Worm (Caenorhabditis elegans) whole organism, L1 larva: ENCODE measurements around the gene str-141.

ENCODE experiments used
- C04F5.9 ChIP-seq: sonication (generic microtip); optimal IDR thresholded peaks from 2 replicates; lab custom pipeline; 2016; ENCODE audit warnings: missing genetic modification characterization, missing compliant biosample characterization
- C16A3.4 ChIP-seq: fragments of 150-350 bp; optimal IDR thresholded peaks from 2 replicates; lab custom pipeline; 2014; ENCODE audit warnings: missing biosample characterization, missing genetic modification characterization
- Y116A8C.19 ChIP-seq: sonication (generic microtip); optimal IDR thresholded peaks from 2 replicates; lab custom pipeline; 2016; ENCODE audit warnings: missing compliant biosample characterization, missing genetic modification characterization, borderline replicate concordance
- aha-1 ChIP-seq: fragments of 150-350 bp; optimal IDR thresholded peaks from 2 replicates; lab custom pipeline; 2014; ENCODE audit warnings: missing biosample characterization, missing genetic modification characterization
- ceh-8 ChIP-seq: fragments of 200-800 bp; sonication (Bioruptor generic); optimal IDR thresholded peaks from 2 replicates; lab custom pipeline; 2018; ENCODE audit warnings: mild to moderate bottlenecking, missing genetic modification characterization, moderate library complexity, missing compliant biosample characterization
- ceh-82 ChIP-seq, 3 experiments: fragments of 150-350 bp in 1 of 3; sonication (generic microtip) in 2 of 3; optimal IDR thresholded peaks; 2 replicates each; lab custom pipeline; 2014 to 2017; ENCODE audit warnings: missing biosample characterization in 3 of 3, missing genetic modification characterization in 3 of 3
- ces-1 ChIP-seq: fragments of 150-350 bp; optimal IDR thresholded peaks from 2 replicates; lab custom pipeline; 2014; ENCODE audit warnings: missing biosample characterization, missing genetic modification reagents, missing genetic modification characterization
- efl-1 ChIP-seq, 4 experiments: fragments of 150-350 bp; optimal IDR thresholded peaks in 3 of 4; peaks in 1 of 4; 1 replicate in 1 of 4; 2 replicates in 3 of 4; lab custom pipeline; 2014; ENCODE audit warnings: missing biosample characterization in 2 of 4, missing genetic modification characterization in 2 of 4, missing genetic modification reagents in 2 of 4
- efl-3 ChIP-seq: fragments of 200-800 bp; sonication (Bioruptor generic); optimal IDR thresholded peaks from 2 replicates; lab custom pipeline; 2018; ENCODE audit warnings: mild to moderate bottlenecking, missing genetic modification characterization, missing compliant biosample characterization
- egl-13 ChIP-seq: sonication (generic microtip); optimal IDR thresholded peaks from 2 replicates; lab custom pipeline; 2016; ENCODE audit warnings: missing genotype, missing genetic modification reagents, missing genetic modification characterization, missing compliant biosample characterization
- elt-3 ChIP-seq, 6 experiments: fragments of 150-350 bp in 1 of 6; sonication (generic microtip); optimal IDR thresholded peaks; 2 replicates each; lab custom pipeline; 2017 to 2018; ENCODE audit warnings: missing biosample characterization in 6 of 6, missing genetic modification characterization in 6 of 6, inconsistent platforms in 1 of 6
- fkh-10 ChIP-seq: sonication (generic microtip); optimal IDR thresholded peaks from 2 replicates; lab custom pipeline; 2017; ENCODE audit warnings: missing biosample characterization, missing genetic modification reagents, missing genetic modification characterization
- grh-1 ChIP-seq: fragments of 200-800 bp; sonication (Bioruptor generic); IDR thresholded peaks from 2 replicates; pipeline ENCODE4 v1.3.6; 2022; ENCODE audit warnings: missing genetic modification reagents, missing genetic modification characterization, missing compliant biosample characterization
- hlh-17 ChIP-seq: fragments of 200-800 bp; sonication (Bioruptor generic); optimal IDR thresholded peaks from 2 replicates; lab custom pipeline; 2018; ENCODE audit warnings: missing genetic modification characterization, mild to moderate bottlenecking, missing compliant biosample characterization, moderate library complexity, borderline replicate concordance
- hpl-2 ChIP-seq: fragments of 150-350 bp; optimal IDR thresholded peaks from 2 replicates; lab custom pipeline; 2014; ENCODE audit warnings: missing biosample characterization, missing genetic modification reagents, missing genetic modification characterization
- irx-1 ChIP-seq: sonication (generic microtip); optimal IDR thresholded peaks from 2 replicates; lab custom pipeline; 2016; ENCODE audit warnings: missing genetic modification characterization, missing compliant biosample characterization
- lin-14 ChIP-seq: fragments of 200-800 bp; sonication (Bioruptor generic); optimal IDR thresholded peaks from 2 replicates; lab custom pipeline; 2018; ENCODE audit warnings: mild to moderate bottlenecking, missing genetic modification characterization, moderate library complexity, missing compliant biosample characterization
- lin-35 ChIP-seq, 2 experiments: fragments of 150-350 bp; optimal IDR thresholded peaks; 2 replicates each; lab custom pipeline; 2014; ENCODE audit warnings: missing biosample characterization in 2 of 2, missing genetic modification characterization in 2 of 2, missing genetic modification reagents in 2 of 2
- lir-3 ChIP-seq: sonication (generic microtip); optimal IDR thresholded peaks from 2 replicates; lab custom pipeline; 2016; ENCODE audit warnings: mild to moderate bottlenecking, missing genetic modification characterization, moderate library complexity, missing compliant biosample characterization; ENCODE audit not compliant: poor library complexity
- mep-1 ChIP-seq: fragments of 150-350 bp; optimal IDR thresholded peaks from 2 replicates; lab custom pipeline; 2014; ENCODE audit warnings: missing biosample characterization, missing genetic modification characterization
- nhr-11 ChIP-seq: fragments of 150-350 bp; optimal IDR thresholded peaks from 2 replicates; lab custom pipeline; 2014; ENCODE audit warnings: missing biosample characterization, missing genetic modification characterization
- nhr-12 ChIP-seq: sonication (generic microtip); optimal IDR thresholded peaks from 2 replicates; lab custom pipeline; 2017; ENCODE audit warnings: missing biosample characterization, missing genetic modification characterization
- nhr-237 ChIP-seq: fragments of 150-350 bp; optimal IDR thresholded peaks from 2 replicates; lab custom pipeline; 2014; ENCODE audit warnings: missing biosample characterization, missing genetic modification characterization
- nhr-28 ChIP-seq: fragments of 150-350 bp; optimal IDR thresholded peaks from 2 replicates; lab custom pipeline; 2014; ENCODE audit warnings: missing biosample characterization, missing genetic modification characterization
- nhr-76 ChIP-seq: sonication (generic microtip); optimal IDR thresholded peaks from 2 replicates; lab custom pipeline; 2017; ENCODE audit warnings: missing biosample characterization, missing genetic modification characterization
- nhr-90 ChIP-seq: sonication (generic microtip); optimal IDR thresholded peaks from 2 replicates; lab custom pipeline; 2016; ENCODE audit warnings: mild to moderate bottlenecking, missing genetic modification characterization, missing compliant biosample characterization; ENCODE audit not compliant: poor library complexity
- pqm-1 ChIP-seq: sonication (generic microtip); optimal IDR thresholded peaks from 3 replicates; lab custom pipeline; 2017; ENCODE audit warnings: missing biosample characterization, missing genetic modification characterization
- snu-23 ChIP-seq: sonication (generic microtip); optimal IDR thresholded peaks from 2 replicates; lab custom pipeline; 2016; ENCODE audit warnings: missing genetic modification characterization, missing compliant biosample characterization
- swsn-7 ChIP-seq: sonication (generic microtip); optimal IDR thresholded peaks from 2 replicates; lab custom pipeline; 2016; ENCODE audit warnings: missing genetic modification characterization, missing compliant biosample characterization
- tbx-2 ChIP-seq: sonication (generic microtip); optimal IDR thresholded peaks from 2 replicates; lab custom pipeline; 2016; ENCODE audit warnings: missing genetic modification characterization, missing compliant biosample characterization
- unc-130 ChIP-seq: fragments of 150-350 bp; optimal IDR thresholded peaks from 2 replicates; lab custom pipeline; 2017; ENCODE audit warnings: missing biosample characterization, missing genetic modification characterization, inconsistent platforms
- unc-30 ChIP-seq: sonication (generic microtip); optimal IDR thresholded peaks from 2 replicates; lab custom pipeline; 2017; ENCODE audit warnings: missing biosample characterization, missing genetic modification characterization
- vab-15 ChIP-seq: sonication (generic microtip); optimal IDR thresholded peaks from 2 replicates; lab custom pipeline; 2017; ENCODE audit warnings: missing genotype, mild to moderate bottlenecking, missing genetic modification characterization, missing compliant biosample characterization
- xbp-1 ChIP-seq: sonication (generic microtip); optimal IDR thresholded peaks from 2 replicates; lab custom pipeline; 2016; ENCODE audit warnings: missing genetic modification characterization, missing compliant biosample characterization
- zag-1 ChIP-seq: fragments of 150-350 bp; optimal IDR thresholded peaks from 2 replicates; lab custom pipeline; 2014; ENCODE audit warnings: missing biosample characterization, missing genetic modification characterization

Gene str-141

DNA sequence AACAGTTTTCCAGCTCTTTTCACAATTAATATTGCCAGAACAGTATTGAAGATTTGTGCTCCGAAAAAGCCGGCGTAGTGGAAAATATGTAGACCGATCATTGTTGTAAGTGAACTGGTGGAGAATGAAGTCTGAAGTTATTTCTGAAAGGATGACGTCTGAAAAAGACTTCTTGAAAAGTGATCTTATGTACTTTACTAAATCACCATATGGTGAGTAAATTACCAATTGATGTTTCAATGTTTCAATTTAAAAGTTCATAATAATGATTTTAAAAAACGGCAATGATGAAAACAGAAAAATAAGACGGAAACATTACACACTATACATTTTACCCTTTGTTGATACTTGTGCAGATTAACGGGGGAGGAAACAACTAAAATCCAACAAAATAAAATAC is at the start of gene str-141:
TSS of gene str-141 (minus strand) at position 101 of the 400 bp plus-strand sequence.
- TF ChIP-seq efl-1 (optimal IDR thresholded peaks at IDR 0.05; lab: Kevin White, UChicago) (no peak), efl-1 (GFP tag; optimal IDR thresholded peaks at IDR 0.05 in 1 of 2; lab: Kevin White, UChicago) (peak in 1 of 2 experiments; percentile 12), ceh-82 (tag; optimal IDR thresholded peaks at IDR 0.05; lab: Kevin White, UChicago) (no peak)
- TF ChIP-seq, all 84 proteins: peak for 1

DNA sequence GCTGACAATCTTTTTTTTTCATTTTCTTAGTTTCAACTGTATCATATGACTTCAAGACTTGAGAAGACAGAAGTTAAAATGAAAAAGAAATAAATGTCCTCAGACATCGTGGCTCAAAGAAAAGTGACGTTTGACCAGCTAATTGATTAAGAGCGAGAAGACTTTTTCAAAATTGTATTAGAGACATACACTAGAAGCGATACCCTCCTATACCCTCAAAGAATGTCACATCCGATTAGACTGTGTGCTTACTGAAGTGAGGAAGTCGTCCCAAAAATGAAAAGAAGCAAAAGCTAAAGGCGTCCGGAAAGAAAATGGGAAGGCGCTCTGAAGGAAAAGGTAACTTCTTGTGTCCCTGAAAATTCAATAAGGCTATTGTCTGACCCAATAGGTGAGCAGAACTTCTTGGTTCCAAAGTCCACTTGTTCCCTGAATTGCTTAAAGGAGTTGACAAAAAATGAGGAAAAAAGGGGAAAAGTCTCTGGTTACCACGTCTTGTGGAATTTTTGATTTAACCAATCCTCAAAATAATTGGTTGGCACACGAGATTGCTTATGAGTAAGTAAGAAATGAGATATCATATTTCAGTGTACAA is 48.8 kb upstream of the str-141 start:
- TF ChIP-seq lin-14 (GFP tag; lab: Kevin White, UChicago) (peak; percentile 19), egl-13 (peak; percentile 48), elt-3 (tag; optimal IDR thresholded peaks at IDR 0.05; lab: Kevin White, UChicago) (no peak)

DNA sequence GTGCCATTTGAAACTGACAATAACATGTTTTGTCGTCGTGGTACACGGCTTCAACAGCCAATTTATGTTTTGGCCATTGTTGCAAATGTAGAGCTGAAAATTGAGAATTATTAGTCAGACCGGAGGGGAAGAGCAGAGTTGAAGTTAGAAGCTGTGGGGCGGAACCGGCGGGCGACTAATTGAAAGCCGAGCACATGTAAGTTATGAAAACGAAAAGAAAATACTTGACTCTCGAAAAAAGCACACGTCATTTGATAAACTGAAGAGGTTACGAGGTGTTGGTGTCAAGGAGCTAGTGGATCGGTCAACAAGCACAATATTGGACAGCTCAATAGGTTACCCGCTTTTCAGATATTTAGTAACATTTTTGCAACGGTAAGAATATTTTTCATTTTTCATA is 42.5 kb upstream of the str-141 start, which contains the start of gene dop-5:
TSS of gene dop-5 (minus strand) at position 101 of the 400 bp plus-strand sequence.
- TF ChIP-seq pqm-1 (tag; lab: Kevin White, UChicago): no peak
- TF ChIP-seq tbx-2 (tag; lab: Kevin White, UChicago): no peak
- TF ChIP-seq Y116A8C.19 (tag; lab: Kevin White, UChicago): no peak
- no peak for TF ChIP-seq unc-130 (tag; lab: Kevin White, UChicago)
- no peak for TF ChIP-seq egl-13
- no peak for TF ChIP-seq nhr-12 (tag; lab: Kevin White, UChicago)
- no peak for TF ChIP-seq mep-1 (tag; lab: Kevin White, UChicago)
- TF ChIP-seq xbp-1 (tag; lab: Kevin White, UChicago): no peak
- no peak for TF ChIP-seq hpl-2 (GFP tag; lab: Kevin White, UChicago)
- TF ChIP-seq grh-1 (GFP tag; lab: Robert Waterston, UW): no peak
- no peak for TF ChIP-seq nhr-76
- no peak for TF ChIP-seq irx-1 (tag; lab: Kevin White, UChicago)

DNA sequence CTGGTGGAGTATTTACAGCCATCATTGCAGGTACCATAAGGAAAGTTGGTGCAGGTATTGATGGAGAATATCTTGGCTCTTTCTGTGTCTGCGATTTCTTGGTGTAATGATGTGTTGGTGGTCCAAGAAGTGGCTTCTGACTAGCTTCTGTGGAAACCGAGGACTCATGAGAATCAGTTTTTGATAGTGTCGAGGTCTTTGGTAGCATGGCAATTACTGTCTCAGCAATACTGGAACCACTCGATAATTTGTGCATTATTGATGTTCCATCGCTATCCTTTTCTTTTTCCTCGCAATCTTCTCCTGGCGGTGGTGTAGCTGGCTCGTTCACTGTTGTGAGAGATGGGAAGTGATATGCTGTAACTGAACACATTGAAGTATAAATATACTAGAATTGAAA is 40.0 kb upstream of the str-141 start:
- TF ChIP-seq aha-1 (tag; lab: Kevin White, UChicago) (no peak), nhr-90 (tag; lab: Kevin White, UChicago) (no peak), efl-1 (optimal IDR thresholded peaks at IDR 0.05; lab: Kevin White, UChicago) (no peak), efl-1 (GFP tag; optimal IDR thresholded peaks at IDR 0.05 in 1 of 2; lab: Kevin White, UChicago) (no peak), nhr-237 (tag; lab: Kevin White, UChicago) (no peak), unc-130 (tag; lab: Kevin White, UChicago) (no peak), lir-3 (tag; lab: Kevin White, UChicago) (no peak), nhr-11 (no peak), lin-35 (GFP tag; optimal IDR thresholded peaks at IDR 0.05; lab: Kevin White, UChicago) (no peak), unc-30 (tag; lab: Kevin White, UChicago) (no peak), egl-13 (no peak), zag-1 (tag; lab: Kevin White, UChicago) (no peak), C04F5.9 (tag; lab: Kevin White, UChicago) (no peak)

DNA sequence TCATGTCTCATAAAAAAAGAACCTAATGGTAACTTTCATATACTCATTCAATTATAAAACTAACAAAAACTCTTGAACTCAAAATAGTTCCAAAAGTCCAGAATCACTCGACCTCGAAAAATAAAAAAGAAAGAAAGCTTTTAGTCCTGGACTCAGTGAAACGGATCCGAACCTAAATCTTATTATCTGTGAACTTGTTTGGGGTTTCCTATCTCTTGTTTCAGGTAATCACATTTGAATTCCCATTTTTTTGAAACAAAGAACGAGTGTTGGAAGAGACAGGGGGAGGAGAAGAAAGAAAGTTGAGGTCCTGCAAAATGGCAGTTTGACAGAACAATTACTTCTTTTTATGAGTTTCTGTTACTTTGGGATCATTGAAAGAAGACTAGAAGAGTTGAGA is 30.6 kb upstream of the str-141 start:
- TF ChIP-seq efl-3 (GFP tag; lab: Kevin White, UChicago): no peak
- TF ChIP-seq swsn-7: no peak
- TF ChIP-seq fkh-10 (GFP tag; lab: Kevin White, UChicago): peak; percentile 12
- TF ChIP-seq nhr-12 (tag; lab: Kevin White, UChicago): no peak
- TF ChIP-seq ces-1 (GFP tag; lab: Kevin White, UChicago): peak; percentile 3
- TF ChIP-seq nhr-28 (tag; lab: Kevin White, UChicago): no peak
- no peak for TF ChIP-seq snu-23 (GFP tag; lab: Kevin White, UChicago)
- TF ChIP-seq C16A3.4 (tag; lab: Kevin White, UChicago): no peak
- peak; percentile 56 for TF ChIP-seq lin-14 (GFP tag; lab: Kevin White, UChicago)
- no peak for TF ChIP-seq ceh-82 (tag; optimal IDR thresholded peaks at IDR 0.05; lab: Kevin White, UChicago)
- TF ChIP-seq vab-15: no peak
- TF ChIP-seq ceh-8 (GFP tag; lab: Kevin White, UChicago): no peak
- no peak for TF ChIP-seq nhr-11
- TF ChIP-seq hlh-17 (GFP tag; lab: Kevin White, UChicago): no peak
